Worm (Caenorhabditis elegans) whole organism, young adult: Measurements from ENCODE around the gene ZK809.1.

Source experiments
- B0261.1 ChIP-seq: sonication (generic microtip); optimal IDR thresholded peaks from 2 replicates; lab custom pipeline; 2016; ENCODE audit warnings: mild to moderate bottlenecking, missing genetic modification characterization, moderate library complexity, missing compliant biosample characterization
- B0336.3 ChIP-seq: fragments of 200-800 bp; sonication (Bioruptor generic); IDR thresholded peaks from 2 replicates; pipeline ENCODE4 v1.3.6; 2022; ENCODE audit warnings: missing genetic modification characterization, missing compliant biosample characterization
- C17E4.6 ChIP-seq: fragments of 200-800 bp; sonication (Bioruptor generic); IDR thresholded peaks from 2 replicates; pipeline ENCODE4 v1.3.6; 2022; ENCODE audit warnings: missing genetic modification reagents, missing genetic modification characterization, missing compliant biosample characterization
- F10E7.11 ChIP-seq: sonication (generic microtip); optimal IDR thresholded peaks from 2 replicates; lab custom pipeline; 2017; ENCODE audit warnings: mild to moderate bottlenecking, missing genetic modification characterization, moderate library complexity, missing compliant biosample characterization
- F23B12.7 ChIP-seq: sonication (generic microtip); optimal IDR thresholded peaks from 2 replicates; lab custom pipeline; 2017; ENCODE audit warnings: missing genetic modification characterization, mild to moderate bottlenecking, missing compliant biosample characterization, antibody characterized with exemption, moderate library complexity; ENCODE audit not compliant: insufficient read depth
- F39B2.1 ChIP-seq: fragments of 200-800 bp; sonication (Bioruptor generic); IDR thresholded peaks from 2 replicates; pipeline ENCODE4 v1.3.6; 2022; ENCODE audit warnings: missing genetic modification reagents, missing genetic modification characterization, missing compliant biosample characterization
- F57C9.4 ChIP-seq: sonication (generic microtip); optimal IDR thresholded peaks from 2 replicates; lab custom pipeline; 2017; ENCODE audit warnings: mild to moderate bottlenecking, missing genetic modification characterization, missing compliant biosample characterization
- K11D2.4 ChIP-seq: fragments of 200-800 bp; sonication (Bioruptor generic); IDR thresholded peaks from 2 replicates; pipeline ENCODE4 v1.3.6; 2022; ENCODE audit warnings: missing genetic modification reagents, missing genetic modification characterization, missing compliant biosample characterization
- K12H6.12 ChIP-seq: fragments of 200-800 bp; sonication (Bioruptor generic); optimal IDR thresholded peaks from 2 replicates; lab custom pipeline; 2018; ENCODE audit warnings: mild to moderate bottlenecking, missing genetic modification characterization, missing compliant biosample characterization
- T07F8.4 ChIP-seq: sonication (generic microtip); optimal IDR thresholded peaks from 2 replicates; lab custom pipeline; 2016; ENCODE audit warnings: mild to moderate bottlenecking, missing genetic modification characterization, moderate library complexity, missing compliant biosample characterization
- Y53G8AR.9 ChIP-seq: fragments of 200-800 bp; sonication (Bioruptor generic); conservative IDR thresholded peaks from 2 replicates; pipeline ENCODE4 v1.3.6; 2022; ENCODE audit warnings: missing genetic modification reagents, missing genetic modification characterization, missing compliant biosample characterization
- Y67H2A.10 ChIP-seq: fragments of 200-800 bp; sonication (Bioruptor generic); conservative IDR thresholded peaks from 2 replicates; pipeline ENCODE4 v1.3.6; 2022; ENCODE audit warnings: missing genetic modification reagents, missing genetic modification characterization, missing compliant biosample characterization
- akir-1 ChIP-seq: fragments of 200-800 bp; sonication (Bioruptor generic); optimal IDR thresholded peaks from 2 replicates; lab custom pipeline; 2018; ENCODE audit warnings: mild to moderate bottlenecking, missing genetic modification characterization, moderate library complexity, missing compliant biosample characterization
- aptf-3 ChIP-seq: fragments of 200-800 bp; sonication (Bioruptor generic); IDR thresholded peaks from 2 replicates; pipeline ENCODE4 v1.3.6; 2022; ENCODE audit warnings: missing genetic modification characterization, missing compliant biosample characterization
- atf-7 ChIP-seq: sonication (generic microtip); optimal IDR thresholded peaks from 2 replicates; lab custom pipeline; 2017; ENCODE audit warnings: mild to moderate bottlenecking, missing genetic modification characterization, missing compliant biosample characterization
- attf-3 ChIP-seq: fragments of 200-800 bp; sonication (Bioruptor generic); conservative IDR thresholded peaks from 2 replicates; pipeline ENCODE4 v1.3.6; 2022; ENCODE audit warnings: missing genetic modification reagents, missing genetic modification characterization, missing compliant biosample characterization
- ceh-91 ChIP-seq: fragments of 200-800 bp; sonication (Bioruptor generic); IDR thresholded peaks from 2 replicates; pipeline ENCODE4 v1.3.6; 2022; ENCODE audit warnings: missing genetic modification reagents, missing genetic modification characterization, missing compliant biosample characterization
- dox-1 ChIP-seq: fragments of 200-800 bp; sonication (Bioruptor generic); IDR thresholded peaks from 2 replicates; pipeline ENCODE4 v1.3.6; 2022; ENCODE audit warnings: missing genetic modification reagents, missing genetic modification characterization, missing compliant biosample characterization
- dpff-1 ChIP-seq: sonication (generic microtip); optimal IDR thresholded peaks from 2 replicates; lab custom pipeline; 2017; ENCODE audit warnings: mild to moderate bottlenecking, missing genetic modification characterization, missing compliant biosample characterization
- efl-1 ChIP-seq: fragments of 150-350 bp; optimal IDR thresholded peaks from 2 replicates; lab custom pipeline; 2014; ENCODE audit warnings: missing biosample characterization, missing genetic modification reagents, missing genetic modification characterization
- egl-44 ChIP-seq: fragments of 200-800 bp; sonication (Bioruptor generic); IDR thresholded peaks from 2 replicates; pipeline ENCODE4 v1.3.6; 2022; ENCODE audit warnings: missing genetic modification reagents, missing genetic modification characterization, missing compliant biosample characterization
- ekl-4 ChIP-seq: fragments of 200-800 bp; sonication (Bioruptor generic); IDR thresholded peaks from 2 replicates; pipeline ENCODE4 v1.3.6; 2022; ENCODE audit warnings: missing genetic modification reagents, missing genetic modification characterization, missing compliant biosample characterization
- gei-17 ChIP-seq: fragments of 200-800 bp; sonication (Bioruptor generic); optimal IDR thresholded peaks from 2 replicates; lab custom pipeline; 2018; ENCODE audit warnings: mild to moderate bottlenecking, missing genetic modification characterization, missing compliant biosample characterization
- hlh-26 ChIP-seq: fragments of 200-800 bp; sonication (Bioruptor generic); conservative IDR thresholded peaks from 2 replicates; pipeline ENCODE4 v1.3.6; 2022; ENCODE audit warnings: missing genetic modification reagents, missing genetic modification characterization, missing compliant biosample characterization
- lin-35 ChIP-seq, 3 experiments: fragments of 150-350 bp in 2 of 3; sonication (generic microtip) in 1 of 3; optimal IDR thresholded peaks; 2 replicates each; lab custom pipeline; 2014 to 2018; ENCODE audit warnings: missing biosample characterization in 3 of 3, missing genetic modification characterization in 3 of 3, missing genetic modification reagents in 3 of 3
- lin-40 ChIP-seq: sonication (generic microtip); optimal IDR thresholded peaks from 2 replicates; lab custom pipeline; 2016; ENCODE audit warnings: missing genetic modification characterization, mild to moderate bottlenecking, missing compliant biosample characterization, missing genotype, missing genetic modification reagents
- lsl-1 ChIP-seq: fragments of 200-800 bp; sonication (Bioruptor generic); optimal IDR thresholded peaks from 2 replicates; lab custom pipeline; 2018; ENCODE audit warnings: mild to moderate bottlenecking, missing genetic modification characterization, moderate library complexity, missing compliant biosample characterization
- lsy-27 ChIP-seq: sonication (generic microtip); optimal IDR thresholded peaks from 2 replicates; lab custom pipeline; 2017; ENCODE audit warnings: missing genetic modification characterization, mild to moderate bottlenecking, missing compliant biosample characterization, antibody characterized with exemption, missing genotype, borderline replicate concordance; ENCODE audit not compliant: insufficient read depth
- mel-28 ChIP-seq: sonication (generic microtip); optimal IDR thresholded peaks from 2 replicates; lab custom pipeline; 2016; ENCODE audit warnings: borderline replicate concordance, mild to moderate bottlenecking, missing genetic modification characterization, missing compliant biosample characterization
- nfya-2 ChIP-seq: fragments of 200-800 bp; sonication (Bioruptor generic); IDR thresholded peaks from 2 replicates; pipeline ENCODE4 v1.3.6; 2022; ENCODE audit warnings: missing genetic modification reagents, missing genetic modification characterization, missing compliant biosample characterization
- nhr-120 ChIP-seq: fragments of 200-800 bp; sonication (Bioruptor generic); IDR thresholded peaks from 2 replicates; pipeline ENCODE4 v1.3.6; 2022; ENCODE audit warnings: missing genetic modification characterization, missing compliant biosample characterization
- nhr-179 ChIP-seq: sonication (generic microtip); optimal IDR thresholded peaks from 2 replicates; lab custom pipeline; 2016; ENCODE audit warnings: mild to moderate bottlenecking, missing genetic modification characterization, missing compliant biosample characterization
- sea-2 ChIP-seq: fragments of 200-800 bp; sonication (Bioruptor generic); IDR thresholded peaks from 2 replicates; pipeline ENCODE4 v1.3.6; 2022; ENCODE audit warnings: missing genetic modification characterization, missing compliant biosample characterization
- snpc-1.1 ChIP-seq: sonication (generic microtip); optimal IDR thresholded peaks from 2 replicates; lab custom pipeline; 2017; ENCODE audit warnings: missing genetic modification characterization, mild to moderate bottlenecking, missing compliant biosample characterization, antibody characterized with exemption, moderate library complexity, missing genotype, missing genetic modification reagents; ENCODE audit not compliant: insufficient read depth
- snpc-1.3 ChIP-seq: sonication (generic microtip); optimal IDR thresholded peaks from 2 replicates; lab custom pipeline; 2017; ENCODE audit warnings: missing genetic modification characterization, mild to moderate bottlenecking, missing compliant biosample characterization, antibody characterized with exemption, moderate library complexity, missing genotype, missing genetic modification reagents; ENCODE audit not compliant: insufficient read depth
- snpc-3.4 ChIP-seq: sonication (generic microtip); optimal IDR thresholded peaks from 2 replicates; lab custom pipeline; 2017; ENCODE audit warnings: missing genetic modification characterization, mild to moderate bottlenecking, missing compliant biosample characterization, antibody characterized with exemption, moderate library complexity, missing genotype, missing genetic modification reagents
- snpc-4 ChIP-seq, 5 experiments: fragments of 150-350 bp in 1 of 5; sonication (generic microtip) in 4 of 5; optimal IDR thresholded peaks; 2 replicates each; lab custom pipeline; 2014 to 2018; ENCODE audit warnings: missing genetic modification characterization in 5 of 5, missing biosample characterization in 3 of 5, antibody characterized with exemption in 2 of 5, mild to moderate bottlenecking in 2 of 5, missing compliant biosample characterization in 2 of 5, missing genotype in 2 of 5, moderate library complexity in 2 of 5, missing genetic modification reagents in 1 of 5
- tbx-9 ChIP-seq: sonication (generic microtip); optimal IDR thresholded peaks from 2 replicates; lab custom pipeline; 2016; ENCODE audit warnings: borderline replicate concordance, missing genetic modification characterization, inconsistent platforms, missing compliant biosample characterization
- xnd-1 ChIP-seq: sonication (generic microtip); optimal IDR thresholded peaks from 2 replicates; lab custom pipeline; 2016; ENCODE audit warnings: missing genotype, missing genetic modification reagents, missing genetic modification characterization, missing compliant biosample characterization
- zim-3 ChIP-seq: sonication (generic microtip); optimal IDR thresholded peaks from 2 replicates; lab custom pipeline; 2017; ENCODE audit warnings: mild to moderate bottlenecking, missing genetic modification characterization, moderate library complexity, missing compliant biosample characterization
- ztf-18 ChIP-seq: sonication (generic microtip); optimal IDR thresholded peaks from 2 replicates; lab custom pipeline; 2016; ENCODE audit warnings: missing genotype, mild to moderate bottlenecking, missing genetic modification characterization, missing compliant biosample characterization
- ztf-22 ChIP-seq: fragments of 200-800 bp; sonication (Bioruptor generic); optimal IDR thresholded peaks from 2 replicates; lab custom pipeline; 2018; ENCODE audit warnings: mild to moderate bottlenecking, missing genetic modification characterization, moderate library complexity, missing compliant biosample characterization
- ztf-25 ChIP-seq: fragments of 200-800 bp; sonication (Bioruptor generic); IDR thresholded peaks from 2 replicates; pipeline ENCODE4 v1.3.6; 2022; ENCODE audit warnings: missing genetic modification reagents, missing genetic modification characterization, missing compliant biosample characterization
- ztf-28 ChIP-seq: fragments of 200-800 bp; sonication (Bioruptor generic); IDR thresholded peaks from 2 replicates; pipeline ENCODE4 v1.3.6; 2022; ENCODE audit warnings: missing genetic modification reagents, missing genetic modification characterization, missing compliant biosample characterization

The ZK809.1 gene

DNA sequence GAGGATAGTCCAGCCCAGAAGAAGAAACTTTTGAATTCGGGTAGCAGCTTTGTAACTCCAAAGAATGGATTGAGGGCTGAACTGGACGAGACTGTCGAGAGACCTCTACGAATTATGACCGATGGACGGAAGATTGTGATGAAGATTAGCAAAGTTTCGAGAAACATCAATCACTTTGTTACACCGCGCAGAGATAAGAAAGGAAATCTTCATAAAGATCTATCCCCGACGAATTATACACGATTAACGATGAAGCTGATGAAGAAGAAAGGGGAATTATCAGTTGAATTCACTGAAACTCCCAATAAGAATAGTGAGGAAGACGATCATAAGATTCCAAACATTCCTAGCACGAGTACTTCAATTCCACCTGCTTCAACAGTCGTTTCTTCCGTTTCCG lies 42.2 kb upstream of the ZK809.1 start:
- TF ChIP-seq K12H6.12 (no peak), lin-40 (tag; lab: Kevin White, UChicago) (no peak), sea-2 (GFP tag; lab: Robert Waterston, UW) (no peak), ceh-91 (no peak), ztf-18 (tag; lab: Kevin White, UChicago) (no peak), zim-3 (tag; lab: Kevin White, UChicago) (no peak), xnd-1 (tag; lab: Kevin White, UChicago) (no peak), ztf-22 (GFP tag; lab: Kevin White, UChicago) (no peak), lsl-1 (GFP tag; lab: Kevin White, UChicago) (no peak), F10E7.11 (tag; lab: Kevin White, UChicago) (no peak), lin-35 (GFP tag; optimal IDR thresholded peaks at IDR 0.05; lab: Kevin White, UChicago) (no peak), snpc-1.1 (tag; lab: Kevin White, UChicago) (no peak), ztf-25 (GFP tag; lab: Robert Waterston, UW) (no peak), ekl-4 (GFP tag; lab: Robert Waterston, UW) (no peak), attf-3 (GFP tag; lab: Robert Waterston, UW) (no peak)

- TF ChIP-seq tbx-9 (no peak), Y67H2A.10 (GFP tag; lab: Robert Waterston, UW) (no peak), nhr-179 (tag; lab: Kevin White, UChicago) (no peak), hlh-26 (GFP tag; lab: Robert Waterston, UW) (no peak), F57C9.4 (tag; lab: Kevin White, UChicago) (no peak), F39B2.1 (no peak), lsy-27 (peak; percentile 23), B0261.1 (no peak), xnd-1 (tag; lab: Kevin White, UChicago) (peak; percentile 24), B0336.3 (no peak; the same call in 1 of the 2 replicates), aptf-3 (no peak), snpc-1.3 (peak; percentile 79), nhr-120 (GFP tag; lab: Robert Waterston, UW) (no peak), ztf-22 (GFP tag; lab: Kevin White, UChicago) (no peak), snpc-4 (GFP tag; optimal IDR thresholded peaks at IDR 0.05; lab: Kevin White, UChicago) (no peak), snpc-4 (tag; optimal IDR thresholded peaks at IDR 0.05; lab: Kevin White, UChicago) (peak; percentile 25 to 57 (median 36)), C17E4.6 (no peak), snpc-3.4 (peak; percentile 80), dox-1 (GFP tag; lab: Robert Waterston, UW) (peak; percentile 62; the same call in 1 of the 2 replicates), nfya-2 (GFP tag; lab: Robert Waterston, UW) (no peak), atf-7 (no peak), efl-1 (GFP tag; lab: Kevin White, UChicago) (no peak), egl-44 (GFP tag; lab: Robert Waterston, UW) (no peak), ztf-18 (tag; lab: Kevin White, UChicago) (no peak), Y53G8AR.9 (GFP tag; lab: Robert Waterston, UW) (peak; percentile 35; the same call in 1 of the 2 replicates), ztf-28 (GFP tag; lab: Robert Waterston, UW) (no peak), mel-28 (tag; lab: Kevin White, UChicago) (no peak), akir-1 (no peak), lin-35 (GFP tag; optimal IDR thresholded peaks at IDR 0.05; lab: Kevin White, UChicago) (peak in 1 of 3 experiments; percentile 37), K11D2.4 (GFP tag; lab: Robert Waterston, UW) (0 out of 2 replicates have a peak, but pooled peaks have one; percentile 14), dpff-1 (tag; lab: Kevin White, UChicago) (no peak), gei-17 (GFP tag; lab: Kevin White, UChicago) (no peak), F23B12.7 (tag; lab: Kevin White, UChicago) (peak; percentile 75), T07F8.4 (tag; lab: Kevin White, UChicago) (no peak)
These were observed 40.0 kb upstream of the ZK809.1 start for ce11 chrIV:11601721-11602405.
